Fruit fly (Drosophila melanogaster) whole organism, prepupa: ENCODE measurements around the gene CG34328.

Source experiments
- Blimp-1 ChIP-seq: fragments of 200-800 bp; sonication (Bioruptor generic); optimal IDR thresholded peaks from 3 replicates; lab custom pipeline; 2017; ENCODE audit warnings: missing biosample characterization, missing genetic modification characterization, mild to moderate bottlenecking, moderate library complexity, missing genetic modification reagents
- CG10669 ChIP-seq: fragments of 200-800 bp; sonication (Bioruptor generic); optimal IDR thresholded peaks from 3 replicates; lab custom pipeline; 2018; ENCODE audit warnings: missing biosample characterization, mild to moderate bottlenecking, missing genetic modification characterization, moderate library complexity
- CG11294 ChIP-seq: fragments of 200-800 bp; sonication (Bioruptor generic); IDR thresholded peaks from 2 replicates; pipeline ENCODE4 v1.3.6; 2022; ENCODE audit warnings: missing biosample characterization, missing genetic modification characterization
- CG11762 ChIP-seq: fragments of 200-800 bp; sonication (Bioruptor generic); optimal IDR thresholded peaks from 3 replicates; lab custom pipeline; 2016; ENCODE audit warnings: missing biosample characterization, missing genetic modification characterization; ENCODE audit not compliant: insufficient read depth
- CG11902 ChIP-seq: fragments of 200-800 bp; sonication (Bioruptor generic); optimal IDR thresholded peaks from 3 replicates; lab custom pipeline; 2016; ENCODE audit warnings: missing biosample characterization, missing genetic modification characterization
- CG15336 ChIP-seq: fragments of 200-800 bp; sonication (Bioruptor generic); IDR thresholded peaks from 2 replicates; pipeline ENCODE4 v1.3.6; 2022; ENCODE audit warnings: missing biosample characterization, missing genetic modification characterization
- CG16779 ChIP-seq: fragments of 200-800 bp; sonication (Bioruptor generic); optimal IDR thresholded peaks from 3 replicates; lab custom pipeline; 2017; ENCODE audit warnings: missing biosample characterization, mild to moderate bottlenecking, missing genetic modification characterization
- CG3032 ChIP-seq: fragments of 200-800 bp; optimal IDR thresholded peaks from 2 replicates; lab custom pipeline; 2019; ENCODE audit warnings: missing biosample characterization, mild to moderate bottlenecking, missing genetic modification characterization, moderate library complexity
- CG31627 ChIP-seq: fragments of 200-800 bp; sonication (Bioruptor generic); optimal IDR thresholded peaks from 3 replicates; lab custom pipeline; 2016; ENCODE audit warnings: missing biosample characterization, missing genetic modification characterization
- CG3919 ChIP-seq: fragments of 200-800 bp; sonication (Bioruptor generic); optimal IDR thresholded peaks from 3 replicates; lab custom pipeline; 2016; ENCODE audit warnings: missing biosample characterization, missing genetic modification characterization
- CG6163 ChIP-seq: fragments of 200-800 bp; sonication (Bioruptor generic); IDR thresholded peaks from 3 replicates; pipeline ENCODE4 v1.3.6; 2022; ENCODE audit warnings: missing biosample characterization, missing genetic modification characterization
- CG6276 ChIP-seq: fragments of 200-800 bp; sonication (Bioruptor generic); optimal IDR thresholded peaks from 2 replicates; lab custom pipeline; 2017; ENCODE audit warnings: missing biosample characterization, mild to moderate bottlenecking, missing genetic modification characterization
- CG6808 ChIP-seq: fragments of 200-800 bp; sonication (Bioruptor generic); optimal IDR thresholded peaks from 3 replicates; lab custom pipeline; 2017; ENCODE audit warnings: missing biosample characterization, missing genetic modification characterization, mild to moderate bottlenecking, moderate library complexity, missing genetic modification reagents
- CG6854 ChIP-seq: fragments of 200-800 bp; sonication (Bioruptor generic); optimal IDR thresholded peaks from 2 replicates; lab custom pipeline; 2017; ENCODE audit warnings: missing biosample characterization, mild to moderate bottlenecking, missing genetic modification characterization
- CG8119 ChIP-seq: fragments of 200-800 bp; sonication (Bioruptor generic); IDR thresholded peaks from 3 replicates; pipeline ENCODE4 v1.3.6; 2022; ENCODE audit warnings: missing biosample characterization, missing genetic modification characterization
- CG8319 ChIP-seq: fragments of 200-800 bp; sonication (Bioruptor generic); optimal IDR thresholded peaks from 3 replicates; lab custom pipeline; 2016; ENCODE audit warnings: missing biosample characterization, missing genetic modification characterization
- CG8632 ChIP-seq: fragments of 200-800 bp; sonication (Bioruptor generic); optimal IDR thresholded peaks from 3 replicates; lab custom pipeline; 2016; ENCODE audit warnings: missing biosample characterization, missing genetic modification characterization
- CG9139 ChIP-seq: fragments of 200-800 bp; sonication (Bioruptor generic); optimal IDR thresholded peaks from 3 replicates; lab custom pipeline; 2017; ENCODE audit warnings: missing biosample characterization, mild to moderate bottlenecking, missing genetic modification characterization
- Eip75B ChIP-seq: fragments of 200-800 bp; sonication (Bioruptor generic); optimal IDR thresholded peaks from 3 replicates; lab custom pipeline; 2016; ENCODE audit warnings: missing biosample characterization, missing genetic modification characterization
- Eip78C ChIP-seq: fragments of 200-800 bp; sonication (Bioruptor generic); peaks from one replicate; lab custom pipeline; 2016; ENCODE audit warnings: missing biosample characterization, missing genetic modification characterization
- Ets21C ChIP-seq: fragments of 200-800 bp; sonication (Bioruptor generic); optimal IDR thresholded peaks from 3 replicates; lab custom pipeline; 2016; ENCODE audit warnings: missing biosample characterization, missing genetic modification characterization
- Ets96B ChIP-seq: fragments of 200-800 bp; optimal IDR thresholded peaks from 2 replicates; lab custom pipeline; 2019; ENCODE audit warnings: missing biosample characterization, mild to moderate bottlenecking, missing genetic modification characterization, moderate library complexity
- Gug ChIP-seq: fragments of 200-800 bp; sonication (Bioruptor generic); IDR thresholded peaks from 2 replicates; pipeline ENCODE4 v1.3.6; 2022; ENCODE audit warnings: missing biosample characterization, missing genetic modification characterization
- Hr38 ChIP-seq: sonication (Bioruptor generic); optimal IDR thresholded peaks from 2 replicates; lab custom pipeline; 2016; ENCODE audit warnings: missing biosample characterization, missing genetic modification characterization
- Lpt ChIP-seq: fragments of 200-800 bp; sonication (Bioruptor generic); optimal IDR thresholded peaks from 3 replicates; lab custom pipeline; 2016; ENCODE audit warnings: missing biosample characterization, missing genetic modification characterization
- Met ChIP-seq: fragments of 200-800 bp; sonication (Bioruptor generic); optimal IDR thresholded peaks from 3 replicates; lab custom pipeline; 2016; ENCODE audit warnings: missing biosample characterization, missing genetic modification characterization
- OdsH ChIP-seq: fragments of 200-800 bp; sonication (Bioruptor generic); optimal IDR thresholded peaks from 3 replicates; lab custom pipeline; 2016; ENCODE audit warnings: missing biosample characterization, missing genetic modification characterization
- Smox ChIP-seq: fragments of 200-800 bp; sonication (Bioruptor generic); optimal IDR thresholded peaks from 3 replicates; lab custom pipeline; 2016; ENCODE audit warnings: missing biosample characterization, missing genetic modification characterization
- Sox102F ChIP-seq: fragments of 200-800 bp; sonication (Bioruptor generic); optimal IDR thresholded peaks from 2 replicates; lab custom pipeline; 2016; ENCODE audit warnings: missing biosample characterization, mild to moderate bottlenecking, missing genetic modification characterization
- Sox14 ChIP-seq: fragments of 200-800 bp; sonication (Bioruptor generic); optimal IDR thresholded peaks from 3 replicates; lab custom pipeline; 2016; ENCODE audit warnings: missing biosample characterization, missing genetic modification characterization
- Sox15 ChIP-seq: fragments of 200-800 bp; sonication (Bioruptor generic); optimal IDR thresholded peaks from 3 replicates; lab custom pipeline; 2016; ENCODE audit warnings: missing biosample characterization, missing genetic modification characterization
- achi ChIP-seq: fragments of 200-800 bp; sonication (Bioruptor generic); optimal IDR thresholded peaks from 3 replicates; lab custom pipeline; 2016; ENCODE audit warnings: missing biosample characterization, missing genetic modification characterization
- acj6 ChIP-seq: fragments of 200-800 bp; sonication (Bioruptor generic); optimal IDR thresholded peaks from 3 replicates; lab custom pipeline; 2016; ENCODE audit warnings: missing biosample characterization, missing genetic modification characterization
- dac ChIP-seq: fragments of 200-800 bp; sonication (Bioruptor generic); optimal IDR thresholded peaks from 2 replicates; lab custom pipeline; 2017; ENCODE audit warnings: missing biosample characterization, mild to moderate bottlenecking, missing genetic modification characterization
- eg ChIP-seq: fragments of 200-800 bp; sonication (Bioruptor generic); IDR thresholded peaks from 3 replicates; pipeline ENCODE4 v1.3.6; 2022; ENCODE audit warnings: missing biosample characterization, missing genetic modification characterization
- esn ChIP-seq: fragments of 200-800 bp; sonication (Bioruptor generic); optimal IDR thresholded peaks from 2 replicates; lab custom pipeline; 2016; ENCODE audit warnings: missing biosample characterization, mild to moderate bottlenecking, missing genetic modification characterization, moderate library complexity
- fd59A ChIP-seq: fragments of 200-800 bp; sonication (Bioruptor generic); optimal IDR thresholded peaks from 2 replicates; lab custom pipeline; 2017; ENCODE audit warnings: missing biosample characterization, mild to moderate bottlenecking, missing genetic modification characterization, missing genetic modification reagents
- fd85E ChIP-seq: fragments of 200-800 bp; sonication (Bioruptor generic); optimal IDR thresholded peaks from 3 replicates; lab custom pipeline; 2016; ENCODE audit warnings: missing biosample characterization, missing genetic modification characterization
- fkh ChIP-seq: fragments of 200-800 bp; sonication (Bioruptor generic); optimal IDR thresholded peaks from 3 replicates; lab custom pipeline; 2017; ENCODE audit warnings: missing biosample characterization, mild to moderate bottlenecking, missing genetic modification characterization, moderate library complexity
- lz ChIP-seq: fragments of 200-800 bp; sonication (Bioruptor generic); optimal IDR thresholded peaks from 3 replicates; lab custom pipeline; 2016; ENCODE audit warnings: missing biosample characterization, missing genetic modification characterization
- pdm3 ChIP-seq: fragments of 200-800 bp; sonication (Bioruptor generic); optimal IDR thresholded peaks from 3 replicates; lab custom pipeline; 2016; ENCODE audit warnings: missing biosample characterization, missing genetic modification characterization
- salr ChIP-seq, 2 experiments: fragments of 200-800 bp; sonication (Bioruptor generic); optimal IDR thresholded peaks; 3 replicates each; lab custom pipeline; 2016 to 2018; ENCODE audit warnings: missing biosample characterization in 2 of 2, missing genetic modification characterization in 2 of 2, mild to moderate bottlenecking in 1 of 2
- ss ChIP-seq, 2 experiments: fragments of 200-800 bp; sonication (Bioruptor generic); optimal IDR thresholded peaks; 2 replicates in 1 of 2; 3 replicates in 1 of 2; lab custom pipeline; 2017 to 2018; ENCODE audit warnings: mild to moderate bottlenecking in 2 of 2, missing biosample characterization in 2 of 2, missing genetic modification characterization in 2 of 2, moderate library complexity in 1 of 2
- svp ChIP-seq: fragments of 200-800 bp; sonication (Bioruptor generic); peaks from one replicate; lab custom pipeline; 2016; ENCODE audit warnings: missing biosample characterization, missing genetic modification characterization
- vri ChIP-seq: fragments of 200-800 bp; sonication (Bioruptor generic); optimal IDR thresholded peaks from 3 replicates; lab custom pipeline; 2016; ENCODE audit warnings: missing biosample characterization, mild to moderate bottlenecking, missing genetic modification characterization

Gene CG34328

dm6 chrX:18366851-18367649, 32.8 kb downstream of the CG34328 start (continued):
- TF ChIP-seq achi (GFP tag; lab: Kevin White, UChicago) (peak; percentile 53), OdsH (peak; percentile 53), CG11902 (GFP tag; lab: Kevin White, UChicago) (peak; percentile 33), Sox102F (GFP tag; lab: Kevin White, UChicago) (peak; percentile 79), CG10669 (GFP tag; lab: Kevin White, UChicago) (peak; percentile 66), CG31627 (GFP tag; lab: Kevin White, UChicago) (peak; percentile 75), pdm3 (GFP tag; lab: Kevin White, UChicago) (peak; percentile 72), CG9139 (GFP tag; lab: Kevin White, UChicago) (no peak), acj6 (GFP tag; lab: Kevin White, UChicago) (peak; percentile 47), salr (GFP tag; optimal IDR thresholded peaks at IDR 0.05; lab: Kevin White, UChicago) (peak in 1 of 2 experiments; percentile 51), Lpt (GFP tag; lab: Kevin White, UChicago) (peak; percentile 12), CG3032 (peak; percentile 66), Gug (GFP tag; lab: Robert Waterston, UW) (peak; percentile 65), ss (GFP tag; optimal IDR thresholded peaks at IDR 0.05; lab: Kevin White, UChicago) (peak; percentile 46 to 73), Met (GFP tag; lab: Kevin White, UChicago) (peak; percentile 80), Ets21C (GFP tag; lab: Kevin White, UChicago) (peak; percentile 64), fd85E (GFP tag; lab: Kevin White, UChicago) (no peak), esn (GFP tag; lab: Kevin White, UChicago) (peak; percentile 67), Sox14 (peak; percentile 73), CG8119 (GFP tag; lab: Robert Waterston, UW) (peak; percentile 83), Blimp-1 (GFP tag; lab: Kevin White, UChicago) (peak; percentile 46), CG8632 (GFP tag; lab: Kevin White, UChicago) (peak; percentile 51), dac (GFP tag; lab: Kevin White, UChicago) (peak; percentile 34), fd59A (peak; percentile 31), svp (peak; percentile 93), Smox (GFP tag; lab: Kevin White, UChicago) (peak; percentile 44), Ets96B (tag; lab: Kevin White, UChicago) (peak; percentile 68), CG6854 (GFP tag; lab: Kevin White, UChicago) (peak; percentile 19), CG6808 (GFP tag; lab: Kevin White, UChicago) (peak; percentile 42), CG8319 (GFP tag; lab: Kevin White, UChicago) (no peak)
- TF ChIP-seq, all 60 proteins: peak for 53

- TF ChIP-seq Sox15 (GFP tag; lab: Kevin White, UChicago) (no peak), fkh (peak; percentile 85), lz (GFP tag; lab: Kevin White, UChicago) (no peak), CG11762 (GFP tag; lab: Kevin White, UChicago) (no peak), OdsH (no peak), Eip78C (peak; percentile 80), Ets21C (GFP tag; lab: Kevin White, UChicago) (no peak), CG11294 (GFP tag; lab: Robert Waterston, UW) (no peak), Hr38 (GFP tag; lab: Kevin White, UChicago) (no peak), fd85E (GFP tag; lab: Kevin White, UChicago) (no peak), Sox14 (peak; percentile 52), CG10669 (GFP tag; lab: Kevin White, UChicago) (peak; percentile 7), Ets96B (tag; lab: Kevin White, UChicago) (peak; percentile 1), CG3919 (no peak), ss (GFP tag; optimal IDR thresholded peaks at IDR 0.05; lab: Kevin White, UChicago) (peak; percentile 55 to 68), CG9139 (GFP tag; lab: Kevin White, UChicago) (peak; percentile 29), vri (GFP tag; lab: Kevin White, UChicago) (peak; percentile 97), CG6808 (GFP tag; lab: Kevin White, UChicago) (peak; percentile 15), svp (peak; percentile 90), CG6276 (GFP tag; lab: Kevin White, UChicago) (no peak), Eip75B (peak; percentile 40), CG31627 (GFP tag; lab: Kevin White, UChicago) (peak; percentile 5), eg (GFP tag; lab: Robert Waterston, UW) (peak; percentile 50; the same call in 2 of the 3 replicates), CG15336 (GFP tag; lab: Robert Waterston, UW) (peak; percentile 34), CG16779 (tag; lab: Kevin White, UChicago) (peak; percentile 46), salr (GFP tag; optimal IDR thresholded peaks at IDR 0.05; lab: Kevin White, UChicago) (peak in 1 of 2 experiments; percentile 53), CG6163 (GFP tag; lab: Robert Waterston, UW) (peak; percentile 27; the same call in 1 of the 3 replicates)
Observed at dm6 chrX:18366033-18366850, 33.6 kb downstream of the CG34328 start, which contains the start of gene CrebB. Gene CrebB, plus strand, starts transcription at chrX:18366357.
